Fruit fly (Drosophila melanogaster): ENCODE results near the gene CG1789.

Gene CG1789

DNA sequence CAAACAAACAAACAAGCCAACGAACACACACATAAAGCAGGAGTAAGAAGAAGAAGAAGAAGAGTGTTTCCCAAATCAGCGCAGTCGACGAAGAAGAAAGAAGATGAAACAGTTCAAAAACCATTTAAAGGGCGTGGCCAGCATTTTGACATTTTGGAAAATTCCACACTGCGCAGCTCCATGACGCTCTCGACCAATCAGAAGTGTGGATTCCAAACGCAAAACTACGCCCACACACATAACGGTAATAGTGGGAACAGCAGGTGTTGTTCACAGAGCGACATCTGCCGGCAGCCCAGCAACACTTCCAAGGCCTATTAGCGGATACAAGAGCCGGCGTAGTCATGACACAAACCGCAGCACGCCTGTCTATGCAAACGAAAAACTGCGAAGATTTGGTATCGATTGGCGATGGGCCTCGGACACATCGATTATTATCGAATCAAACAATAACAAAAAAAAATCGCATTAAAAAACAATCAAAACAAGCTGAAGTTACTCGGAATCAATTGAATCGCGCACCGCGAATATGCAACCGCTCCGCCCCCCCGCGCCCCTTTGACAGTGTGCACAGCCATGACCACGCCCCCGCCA is 43.6 kb upstream of the CG1789 start, which contains the start of gene Rubicon (continued):
- no peak for TF ChIP-seq CG6813 (GFP tag; optimal IDR thresholded peaks at IDR 0.05)
- TF ChIP-seq YL-1 (GFP tag; optimal IDR thresholded peaks at IDR 0.05) = peak; percentile 54
- no peak for TF ChIP-seq CG8944 (GFP tag; optimal IDR thresholded peaks at IDR 0.05)
- TF ChIP-seq Deaf1 (tag; optimal IDR thresholded peaks at IDR 0.05) = peak; percentile 6
- TF ChIP-seq crc (GFP tag; optimal IDR thresholded peaks at IDR 0.05) = no peak
- TF ChIP-seq CG34422 (GFP tag; IDR thresholded peaks at IDR 0.05) = peak; percentile 61; the same call in 1 of the 3 replicates
- peak; percentile 94 for TF ChIP-seq Med (GFP tag)
- TF ChIP-seq ham (GFP tag; IDR thresholded peaks at IDR 0.05) = no peak
- peak; percentile 82 for TF ChIP-seq Hmr (GFP tag; optimal IDR thresholded peaks at IDR 0.05)
- TF ChIP-seq jigr1 (GFP tag; IDR thresholded peaks at IDR 0.05) = no peak
- no peak for TF ChIP-seq vfl (GFP tag; optimal IDR thresholded peaks at IDR 0.05)
- peak; percentile 77 for TF ChIP-seq CG10267 (tag; optimal IDR thresholded peaks at IDR 0.05)
- TF ChIP-seq MBD-R2 (GFP tag; IDR thresholded peaks at IDR 0.05) = peak; percentile 83
- peak; percentile 37 for TF ChIP-seq phol (tag; optimal IDR thresholded peaks at IDR 0.05)
- no peak for TF ChIP-seq CG10654 (GFP tag; optimal IDR thresholded peaks at IDR 0.05)
- no peak for TF ChIP-seq peb (GFP tag; IDR thresholded peaks at IDR 0.05)
- peak; percentile 52 for TF ChIP-seq slbo (GFP tag; IDR thresholded peaks at IDR 0.05)
- peak; percentile 50 for TF ChIP-seq CG9876 (GFP tag; optimal IDR thresholded peaks at IDR 0.05)
- no peak for TF ChIP-seq CG6689 (GFP tag; IDR thresholded peaks at IDR 0.05)
- peak; percentile 62 for TF ChIP-seq CG17912 (GFP tag; optimal IDR thresholded peaks at IDR 0.05)
- peak; percentile 93 for TF ChIP-seq CG13287 (GFP tag; IDR thresholded peaks at IDR 0.05; ENCODE audit: partially characterized antibody)
- peak; percentile 44 for TF ChIP-seq trem (tag; optimal IDR thresholded peaks at IDR 0.05)
- TF ChIP-seq fu2 (GFP tag; optimal IDR thresholded peaks at IDR 0.05) = peak; percentile 34
- TF ChIP-seq HLH4C (GFP tag; IDR thresholded peaks at IDR 0.05; ENCODE audit: partially characterized antibody) = peak; percentile 91
- TF ChIP-seq CG10209 (GFP tag; optimal IDR thresholded peaks at IDR 0.05) = no peak
- peak; percentile 85; the same call in 2 of the 4 replicates for TF ChIP-seq chinmo (GFP tag; IDR thresholded peaks at IDR 0.05; ENCODE audit: partially characterized antibody)
- TF ChIP-seq CG14014 (GFP tag; IDR thresholded peaks at IDR 0.05) = no peak
- peak; percentile 55 for TF ChIP-seq CHES-1-like (GFP tag; optimal IDR thresholded peaks at IDR 0.05)
- no peak for TF ChIP-seq luna (GFP tag; optimal IDR thresholded peaks at IDR 0.05)
- TF ChIP-seq p53 (GFP tag; optimal IDR thresholded peaks at IDR 0.05) = peak; percentile 58
- TF ChIP-seq NC2α (GFP tag; optimal IDR thresholded peaks at IDR 0.05) = no peak
- TF ChIP-seq yki (optimal IDR thresholded peaks at IDR 0.05) = peak; percentile 16
- no peak for TF ChIP-seq CG18476 (GFP tag; optimal IDR thresholded peaks at IDR 0.05)
- TF ChIP-seq CG31388 (GFP tag; optimal IDR thresholded peaks at IDR 0.05) = no peak
- no peak for TF ChIP-seq prd (optimal IDR thresholded peaks at IDR 0.05)
- TF ChIP-seq prd (GFP tag; IDR thresholded peaks at IDR 0.05) = peak; percentile 46; the same call in 1 of the 3 replicates
- no peak for TF ChIP-seq pnt (GFP tag; optimal IDR thresholded peaks at IDR 0.05)
- no peak for TF ChIP-seq pan (optimal IDR thresholded peaks at IDR 0.05)
- peak in 1 of 2 experiments; percentile 18 for TF ChIP-seq pan (GFP tag; optimal IDR thresholded peaks at IDR 0.05 in 1 of 2, IDR thresholded peaks at IDR 0.05 in 1 of 2)
- peak; percentile 60 for TF ChIP-seq sd (tag; optimal IDR thresholded peaks at IDR 0.05)
- peak; percentile 76 for TF ChIP-seq sens (GFP tag)
- peak; percentile 38 for TF ChIP-seq Ptx1 (GFP tag; IDR thresholded peaks at IDR 0.05)
- TF ChIP-seq CG4854 (GFP tag; optimal IDR thresholded peaks at IDR 0.05) = no peak
- TF ChIP-seq gsb-n (tag; optimal IDR thresholded peaks at IDR 0.05) = peak; percentile 36
- TF ChIP-seq Dref (GFP tag; IDR thresholded peaks at IDR 0.05) = peak; percentile 97
- no peak for TF ChIP-seq CG14441 (GFP tag; IDR thresholded peaks at IDR 0.05)
- 0 out of 2 replicates have a peak, but pooled peaks have one; percentile 20 for TF ChIP-seq Xrp1 (GFP tag; IDR thresholded peaks at IDR 0.05)
- peak; percentile 95 for TF ChIP-seq pzg (GFP tag; optimal IDR thresholded peaks at IDR 0.05)
- no peak for TF ChIP-seq org-1 (GFP tag; optimal IDR thresholded peaks at IDR 0.05)
- TF ChIP-seq twi (tag; optimal IDR thresholded peaks at IDR 0.05) = no peak
- no peak for TF ChIP-seq CG11398 (GFP tag; optimal IDR thresholded peaks at IDR 0.05)
- peak; percentile 4 for TF ChIP-seq zfh2 (GFP tag; optimal IDR thresholded peaks at IDR 0.05)

All from whole organism, embryonic.